Fruit fly (Drosophila melanogaster) whole organism, prepupa: Measurements from ENCODE around the gene PK2-R1.

Experiments
- Blimp-1 ChIP-seq: fragments of 200-800 bp; sonication (Bioruptor generic); optimal IDR thresholded peaks from 3 replicates; lab custom pipeline; 2017; ENCODE audit warnings: missing biosample characterization, missing genetic modification characterization, mild to moderate bottlenecking, moderate library complexity, missing genetic modification reagents
- CG10631 ChIP-seq: fragments of 200-800 bp; sonication (Bioruptor generic); optimal IDR thresholded peaks from 2 replicates; lab custom pipeline; 2016; ENCODE audit warnings: missing biosample characterization, missing genetic modification characterization
- CG10669 ChIP-seq: fragments of 200-800 bp; sonication (Bioruptor generic); optimal IDR thresholded peaks from 3 replicates; lab custom pipeline; 2018; ENCODE audit warnings: missing biosample characterization, mild to moderate bottlenecking, missing genetic modification characterization, moderate library complexity
- CG11294 ChIP-seq: fragments of 200-800 bp; sonication (Bioruptor generic); IDR thresholded peaks from 2 replicates; pipeline ENCODE4 v1.3.6; 2022; ENCODE audit warnings: missing biosample characterization, missing genetic modification characterization
- CG11762 ChIP-seq: fragments of 200-800 bp; sonication (Bioruptor generic); optimal IDR thresholded peaks from 3 replicates; lab custom pipeline; 2016; ENCODE audit warnings: missing biosample characterization, missing genetic modification characterization; ENCODE audit not compliant: insufficient read depth
- CG15336 ChIP-seq: fragments of 200-800 bp; sonication (Bioruptor generic); IDR thresholded peaks from 2 replicates; pipeline ENCODE4 v1.3.6; 2022; ENCODE audit warnings: missing biosample characterization, missing genetic modification characterization
- CG1621 ChIP-seq: fragments of 200-800 bp; sonication (Bioruptor generic); optimal IDR thresholded peaks from 3 replicates; lab custom pipeline; 2018; ENCODE audit warnings: missing biosample characterization, mild to moderate bottlenecking, missing genetic modification characterization
- CG16779 ChIP-seq: fragments of 200-800 bp; sonication (Bioruptor generic); optimal IDR thresholded peaks from 3 replicates; lab custom pipeline; 2017; ENCODE audit warnings: missing biosample characterization, mild to moderate bottlenecking, missing genetic modification characterization
- CG3032 ChIP-seq: fragments of 200-800 bp; optimal IDR thresholded peaks from 2 replicates; lab custom pipeline; 2019; ENCODE audit warnings: missing biosample characterization, mild to moderate bottlenecking, missing genetic modification characterization, moderate library complexity
- CG31627 ChIP-seq: fragments of 200-800 bp; sonication (Bioruptor generic); optimal IDR thresholded peaks from 3 replicates; lab custom pipeline; 2016; ENCODE audit warnings: missing biosample characterization, missing genetic modification characterization
- CG32006 ChIP-seq: fragments of 200-800 bp; sonication (Bioruptor generic); optimal IDR thresholded peaks from 3 replicates; lab custom pipeline; 2017; ENCODE audit warnings: missing biosample characterization, mild to moderate bottlenecking, missing genetic modification characterization
- CG4318 ChIP-seq: fragments of 200-800 bp; sonication (Bioruptor generic); optimal IDR thresholded peaks from 3 replicates; lab custom pipeline; 2017; ENCODE audit warnings: missing biosample characterization, mild to moderate bottlenecking, missing genetic modification characterization
- CG6163 ChIP-seq: fragments of 200-800 bp; sonication (Bioruptor generic); IDR thresholded peaks from 3 replicates; pipeline ENCODE4 v1.3.6; 2022; ENCODE audit warnings: missing biosample characterization, missing genetic modification characterization
- CG6792 ChIP-seq: fragments of 200-800 bp; sonication (Bioruptor generic); optimal IDR thresholded peaks from 3 replicates; lab custom pipeline; 2016; ENCODE audit warnings: missing biosample characterization, missing genetic modification characterization
- CG6808 ChIP-seq: fragments of 200-800 bp; sonication (Bioruptor generic); optimal IDR thresholded peaks from 3 replicates; lab custom pipeline; 2017; ENCODE audit warnings: missing biosample characterization, missing genetic modification characterization, mild to moderate bottlenecking, moderate library complexity, missing genetic modification reagents
- CG6854 ChIP-seq: fragments of 200-800 bp; sonication (Bioruptor generic); optimal IDR thresholded peaks from 2 replicates; lab custom pipeline; 2017; ENCODE audit warnings: missing biosample characterization, mild to moderate bottlenecking, missing genetic modification characterization
- CG7368 ChIP-seq: fragments of 200-800 bp; sonication (Bioruptor generic); optimal IDR thresholded peaks from 3 replicates; lab custom pipeline; 2016; ENCODE audit warnings: missing biosample characterization, missing genetic modification characterization
- CG8119 ChIP-seq: fragments of 200-800 bp; sonication (Bioruptor generic); IDR thresholded peaks from 3 replicates; pipeline ENCODE4 v1.3.6; 2022; ENCODE audit warnings: missing biosample characterization, missing genetic modification characterization
- CG9139 ChIP-seq: fragments of 200-800 bp; sonication (Bioruptor generic); optimal IDR thresholded peaks from 3 replicates; lab custom pipeline; 2017; ENCODE audit warnings: missing biosample characterization, mild to moderate bottlenecking, missing genetic modification characterization
- Eip75B ChIP-seq: fragments of 200-800 bp; sonication (Bioruptor generic); optimal IDR thresholded peaks from 3 replicates; lab custom pipeline; 2016; ENCODE audit warnings: missing biosample characterization, missing genetic modification characterization
- Eip78C ChIP-seq: fragments of 200-800 bp; sonication (Bioruptor generic); peaks from one replicate; lab custom pipeline; 2016; ENCODE audit warnings: missing biosample characterization, missing genetic modification characterization
- Ets21C ChIP-seq: fragments of 200-800 bp; sonication (Bioruptor generic); optimal IDR thresholded peaks from 3 replicates; lab custom pipeline; 2016; ENCODE audit warnings: missing biosample characterization, missing genetic modification characterization
- Hr38 ChIP-seq: sonication (Bioruptor generic); optimal IDR thresholded peaks from 2 replicates; lab custom pipeline; 2016; ENCODE audit warnings: missing biosample characterization, missing genetic modification characterization
- Hr39 ChIP-seq: fragments of 200-800 bp; sonication (Bioruptor generic); optimal IDR thresholded peaks from 2 replicates; lab custom pipeline; 2016; ENCODE audit warnings: missing biosample characterization, missing genetic modification characterization
- Hr4 ChIP-seq: fragments of 200-800 bp; sonication (Bioruptor generic); optimal IDR thresholded peaks from 3 replicates; lab custom pipeline; 2016; ENCODE audit warnings: missing biosample characterization, missing genetic modification characterization
- Met ChIP-seq: fragments of 200-800 bp; sonication (Bioruptor generic); optimal IDR thresholded peaks from 3 replicates; lab custom pipeline; 2016; ENCODE audit warnings: missing biosample characterization, missing genetic modification characterization
- OdsH ChIP-seq: fragments of 200-800 bp; sonication (Bioruptor generic); optimal IDR thresholded peaks from 3 replicates; lab custom pipeline; 2016; ENCODE audit warnings: missing biosample characterization, missing genetic modification characterization
- Smox ChIP-seq: fragments of 200-800 bp; sonication (Bioruptor generic); optimal IDR thresholded peaks from 3 replicates; lab custom pipeline; 2016; ENCODE audit warnings: missing biosample characterization, missing genetic modification characterization
- Sox102F ChIP-seq: fragments of 200-800 bp; sonication (Bioruptor generic); optimal IDR thresholded peaks from 2 replicates; lab custom pipeline; 2016; ENCODE audit warnings: missing biosample characterization, mild to moderate bottlenecking, missing genetic modification characterization
- Sox14 ChIP-seq: fragments of 200-800 bp; sonication (Bioruptor generic); optimal IDR thresholded peaks from 3 replicates; lab custom pipeline; 2016; ENCODE audit warnings: missing biosample characterization, missing genetic modification characterization
- Sox15 ChIP-seq: fragments of 200-800 bp; sonication (Bioruptor generic); optimal IDR thresholded peaks from 3 replicates; lab custom pipeline; 2016; ENCODE audit warnings: missing biosample characterization, missing genetic modification characterization
- achi ChIP-seq: fragments of 200-800 bp; sonication (Bioruptor generic); optimal IDR thresholded peaks from 3 replicates; lab custom pipeline; 2016; ENCODE audit warnings: missing biosample characterization, missing genetic modification characterization
- acj6 ChIP-seq: fragments of 200-800 bp; sonication (Bioruptor generic); optimal IDR thresholded peaks from 3 replicates; lab custom pipeline; 2016; ENCODE audit warnings: missing biosample characterization, missing genetic modification characterization
- dac ChIP-seq: fragments of 200-800 bp; sonication (Bioruptor generic); optimal IDR thresholded peaks from 2 replicates; lab custom pipeline; 2017; ENCODE audit warnings: missing biosample characterization, mild to moderate bottlenecking, missing genetic modification characterization
- eg ChIP-seq: fragments of 200-800 bp; sonication (Bioruptor generic); IDR thresholded peaks from 3 replicates; pipeline ENCODE4 v1.3.6; 2022; ENCODE audit warnings: missing biosample characterization, missing genetic modification characterization
- fd59A ChIP-seq: fragments of 200-800 bp; sonication (Bioruptor generic); optimal IDR thresholded peaks from 2 replicates; lab custom pipeline; 2017; ENCODE audit warnings: missing biosample characterization, mild to moderate bottlenecking, missing genetic modification characterization, missing genetic modification reagents
- fd85E ChIP-seq: fragments of 200-800 bp; sonication (Bioruptor generic); optimal IDR thresholded peaks from 3 replicates; lab custom pipeline; 2016; ENCODE audit warnings: missing biosample characterization, missing genetic modification characterization
- fkh ChIP-seq: fragments of 200-800 bp; sonication (Bioruptor generic); optimal IDR thresholded peaks from 3 replicates; lab custom pipeline; 2017; ENCODE audit warnings: missing biosample characterization, mild to moderate bottlenecking, missing genetic modification characterization, moderate library complexity
- salr ChIP-seq, 2 experiments: fragments of 200-800 bp; sonication (Bioruptor generic); optimal IDR thresholded peaks; 3 replicates each; lab custom pipeline; 2016 to 2018; ENCODE audit warnings: missing biosample characterization in 2 of 2, missing genetic modification characterization in 2 of 2, mild to moderate bottlenecking in 1 of 2
- spab ChIP-seq: fragments of 200-800 bp; sonication (Bioruptor generic); optimal IDR thresholded peaks from 2 replicates; lab custom pipeline; 2017; ENCODE audit warnings: missing biosample characterization, mild to moderate bottlenecking, missing genetic modification characterization, missing genetic modification reagents
- ss ChIP-seq, 2 experiments: fragments of 200-800 bp; sonication (Bioruptor generic); optimal IDR thresholded peaks; 2 replicates in 1 of 2; 3 replicates in 1 of 2; lab custom pipeline; 2017 to 2018; ENCODE audit warnings: mild to moderate bottlenecking in 2 of 2, missing biosample characterization in 2 of 2, missing genetic modification characterization in 2 of 2, moderate library complexity in 1 of 2

The PK2-R1 gene

dm6 chr3R:13319873-13320272, 18.3 kb upstream of the PK2-R1 start (continued):
- TF ChIP-seq CG6808 (GFP tag; lab: Kevin White, UChicago) (no peak), OdsH (GFP tag; lab: Kevin White, UChicago) (no peak), Hr38 (GFP tag; lab: Kevin White, UChicago) (no peak), ss (GFP tag; optimal IDR thresholded peaks at IDR 0.05; lab: Kevin White, UChicago) (no peak), Smox (GFP tag; lab: Kevin White, UChicago) (no peak), CG6792 (no peak), Eip78C (peak; percentile 77), CG11762 (GFP tag; lab: Kevin White, UChicago) (no peak), Met (GFP tag; lab: Kevin White, UChicago) (peak; percentile 13), CG15336 (GFP tag; lab: Robert Waterston, UW) (no peak), eg (GFP tag; lab: Robert Waterston, UW) (no peak; the same call in 1 of the 3 replicates), Sox102F (GFP tag; lab: Kevin White, UChicago) (peak; percentile 43), CG3032 (tag; lab: Kevin White, UChicago) (no peak), Sox15 (GFP tag; lab: Kevin White, UChicago) (no peak), Eip75B (GFP tag; lab: Kevin White, UChicago) (no peak), CG4318 (GFP tag; lab: Kevin White, UChicago) (no peak), Sox14 (no peak), CG16779 (tag; lab: Kevin White, UChicago) (no peak), CG6854 (GFP tag; lab: Kevin White, UChicago) (no peak), CG7368 (GFP tag; lab: Kevin White, UChicago) (no peak), CG9139 (GFP tag; lab: Kevin White, UChicago) (no peak), achi (peak; percentile 35), Hr4 (GFP tag; lab: Kevin White, UChicago) (no peak), Ets21C (GFP tag; lab: Kevin White, UChicago) (no peak), CG8119 (GFP tag; lab: Robert Waterston, UW) (no peak), CG1621 (tag; lab: Kevin White, UChicago) (no peak), CG32006 (GFP tag; lab: Kevin White, UChicago) (no peak), Hr39 (no peak), spab (no peak), fd59A (GFP tag; lab: Kevin White, UChicago) (no peak), CG31627 (GFP tag; lab: Kevin White, UChicago) (no peak), fd85E (GFP tag; lab: Kevin White, UChicago) (no peak), Blimp-1 (no peak), CG6163 (no peak), CG11294 (GFP tag; lab: Robert Waterston, UW) (no peak), fkh (GFP tag; lab: Kevin White, UChicago) (no peak), CG10631 (GFP tag; lab: Kevin White, UChicago) (no peak), dac (GFP tag; lab: Kevin White, UChicago) (no peak), acj6 (peak; percentile 2), CG10669 (GFP tag; lab: Kevin White, UChicago) (no peak), salr (GFP tag; optimal IDR thresholded peaks at IDR 0.05; lab: Kevin White, UChicago) (peak in 1 of 2 experiments; percentile 8)

dm6 chr3R:13333031-13333430, 5.1 kb upstream of the PK2-R1 start:
- no peak for TF ChIP-seq Eip75B (GFP tag; lab: Kevin White, UChicago)
